Worm (Caenorhabditis elegans): Measurements from ENCODE around the gene sra-13.

Gene sra-13

ce11 chrII:8428947-8429919 is 21.7 kb downstream of the sra-13 start:
- peak; percentile 23 to 35 for TF ChIP-seq lin-35 (GFP tag; optimal IDR thresholded peaks at IDR 0.05)
- no peak for TF ChIP-seq nhr-237 (tag; optimal IDR thresholded peaks at IDR 0.05)
- TF ChIP-seq efl-1 (optimal IDR thresholded peaks at IDR 0.05): peak; percentile 12 to 40
- peak in 1 of 2 experiments; percentile 26 for TF ChIP-seq efl-1 (GFP tag; optimal IDR thresholded peaks at IDR 0.05 in 1 of 2)
- TF ChIP-seq hlh-17 (GFP tag; optimal IDR thresholded peaks at IDR 0.05; ENCODE audit: borderline replicate concordance): no peak
- TF ChIP-seq mep-1 (tag; optimal IDR thresholded peaks at IDR 0.05): peak; percentile 68
- TF ChIP-seq snpc-4 (tag; optimal IDR thresholded peaks at IDR 0.05): no peak
- TF ChIP-seq blmp-1 (tag; optimal IDR thresholded peaks at IDR 0.05): peak; percentile 79
- no peak for TF ChIP-seq zip-4 (GFP tag; optimal IDR thresholded peaks at IDR 0.05)
- peak in 1 of 2 experiments; percentile 41 for TF ChIP-seq lsy-2 (tag; optimal IDR thresholded peaks at IDR 0.05)
- TF ChIP-seq F16B12.6 (tag; optimal IDR thresholded peaks at IDR 0.05): peak; percentile 84
- TF ChIP-seq zag-1 (tag; optimal IDR thresholded peaks at IDR 0.05): no peak
- no peak for TF ChIP-seq egl-13 (tag; optimal IDR thresholded peaks at IDR 0.05)
- peak; percentile 36 for TF ChIP-seq snu-23 (GFP tag; optimal IDR thresholded peaks at IDR 0.05)
- TF ChIP-seq rnt-1 (tag; optimal IDR thresholded peaks at IDR 0.05): no peak
- no peak for TF ChIP-seq ceh-82 (tag; optimal IDR thresholded peaks at IDR 0.05)
- no peak for TF ChIP-seq elt-3 (tag; optimal IDR thresholded peaks at IDR 0.05)
- peak; percentile 59 for TF ChIP-seq nhr-85 (tag)
- TF ChIP-seq lir-3 (tag; optimal IDR thresholded peaks at IDR 0.05; ENCODE audit: poor library complexity): no peak
- no peak for TF ChIP-seq jun-1 (tag; optimal IDR thresholded peaks at IDR 0.05)
- no peak for TF ChIP-seq sox-4 (tag; optimal IDR thresholded peaks at IDR 0.05)
- no peak for TF ChIP-seq dsc-1 (tag; optimal IDR thresholded peaks at IDR 0.05)
- peak in 2 of 3 experiments; percentile 20 to 42 for TF ChIP-seq dpl-1 (GFP tag; optimal IDR thresholded peaks at IDR 0.05)
- peak; percentile 47 for TF ChIP-seq lin-14 (GFP tag; optimal IDR thresholded peaks at IDR 0.05)
- TF ChIP-seq fkh-10 (GFP tag; optimal IDR thresholded peaks at IDR 0.05): no peak
- no peak for TF ChIP-seq nhr-84 (tag; optimal IDR thresholded peaks at IDR 0.05)
- TF ChIP-seq fkh-4 (tag; optimal IDR thresholded peaks at IDR 0.05; ENCODE audit: borderline replicate concordance): no peak
- no peak for TF ChIP-seq nhr-19 (GFP tag; conservative IDR thresholded peaks at IDR 0.05)
- TF ChIP-seq xbp-1 (tag; optimal IDR thresholded peaks at IDR 0.05): peak; percentile 38
- TF ChIP-seq mef-2 (tag; optimal IDR thresholded peaks at IDR 0.05): no peak
- TF ChIP-seq lin-39 (tag; optimal IDR thresholded peaks at IDR 0.05): no peak
- no peak for TF ChIP-seq nhr-28 (tag; optimal IDR thresholded peaks at IDR 0.05)

- TF ChIP-seq sptf-1 (tag; optimal IDR thresholded peaks at IDR 0.05) (no peak), aha-1 (tag; optimal IDR thresholded peaks at IDR 0.05) (no peak), snpc-4 (tag; optimal IDR thresholded peaks at IDR 0.05) (no peak), nhr-28 (tag; optimal IDR thresholded peaks at IDR 0.05) (no peak), hlh-4 (tag; optimal IDR thresholded peaks at IDR 0.05) (no peak), sup-37 (GFP tag; optimal IDR thresholded peaks at IDR 0.05) (no peak), unc-62 (GFP tag; optimal IDR thresholded peaks at IDR 0.05) (no peak), xbp-1 (tag; optimal IDR thresholded peaks at IDR 0.05) (no peak), egl-27 (tag; optimal IDR thresholded peaks at IDR 0.05) (no peak), lin-15B (tag; optimal IDR thresholded peaks at IDR 0.05) (no peak)
These were observed 24.5 kb downstream of the sra-13 start, which contains the start of gene acp-2 for ce11 chrII:8431954-8432353. acp-2 (minus strand) TSS chrII:8432054.
